Worm (Caenorhabditis elegans): ENCODE data around the gene C05E11.3.

Gene C05E11.3

ce11 chrX:4622024-4622423, 44.0 kb downstream of the C05E11.3 start, which contains the start of gene C46C11.3:
Gene C46C11.3 (plus strand): TSS chrX:4622324.
- TF ChIP-seq ztf-23 (GFP tag; IDR thresholded peaks at IDR 0.05) (no peak), ref-1 (GFP tag; conservative IDR thresholded peaks at IDR 0.05) (no peak)

- TF ChIP-seq tab-1 (GFP tag; IDR thresholded peaks at IDR 0.05) (no peak), ztf-29 (GFP tag; IDR thresholded peaks at IDR 0.05) (no peak)
Observed at ce11 chrX:4623707-4624106, 45.7 kb downstream of the C05E11.3 start.

DNA sequence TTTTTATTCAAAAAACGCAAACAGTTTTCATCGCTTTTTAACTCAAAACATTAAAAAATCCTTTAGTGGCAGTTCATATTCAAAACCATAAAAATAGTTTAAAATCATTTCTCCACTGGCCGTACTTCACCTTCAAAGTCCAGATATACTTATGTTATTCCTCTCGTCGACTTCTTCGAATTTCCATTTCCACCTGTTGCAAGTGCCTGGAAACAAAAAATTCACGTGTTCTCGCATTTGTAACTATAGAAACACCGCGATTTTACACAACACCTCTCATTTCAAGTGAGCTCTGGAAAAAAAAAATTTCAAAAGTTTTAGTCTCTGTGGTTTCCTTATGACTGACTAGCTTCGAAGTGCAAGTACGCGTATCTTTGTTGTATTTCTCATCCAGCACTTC, 47.0 kb downstream of the C05E11.3 start:
- TF ChIP-seq klf-2 (GFP tag; conservative IDR thresholded peaks at IDR 0.05) = no peak
- TF ChIP-seq tab-1 (GFP tag; IDR thresholded peaks at IDR 0.05) = no peak
- no peak for TF ChIP-seq cog-1 (tag; optimal IDR thresholded peaks at IDR 0.05)
- TF ChIP-seq med-1 (GFP tag; optimal IDR thresholded peaks at IDR 0.05; ENCODE audit: insufficient read depth) = no peak
- TF ChIP-seq T22C8.4 (GFP tag; IDR thresholded peaks at IDR 0.05) = no peak
- no peak for TF ChIP-seq flt-1 (GFP tag; IDR thresholded peaks at IDR 0.05)
- TF ChIP-seq ztf-23 (GFP tag; IDR thresholded peaks at IDR 0.05) = no peak
- TF ChIP-seq ztf-29 (GFP tag; IDR thresholded peaks at IDR 0.05) = no peak
- no peak for TF ChIP-seq ref-1 (GFP tag; conservative IDR thresholded peaks at IDR 0.05)

- TF ChIP-seq ref-1 (GFP tag; conservative IDR thresholded peaks at IDR 0.05) (no peak), med-1 (GFP tag; optimal IDR thresholded peaks at IDR 0.05; ENCODE audit: insufficient read depth) (no peak), klf-2 (GFP tag; conservative IDR thresholded peaks at IDR 0.05) (no peak), ztf-23 (GFP tag; IDR thresholded peaks at IDR 0.05) (no peak), flt-1 (GFP tag; IDR thresholded peaks at IDR 0.05) (no peak), tab-1 (GFP tag; IDR thresholded peaks at IDR 0.05) (no peak), cog-1 (tag; optimal IDR thresholded peaks at IDR 0.05) (no peak), T22C8.4 (GFP tag; IDR thresholded peaks at IDR 0.05) (no peak), ztf-29 (GFP tag; IDR thresholded peaks at IDR 0.05) (no peak)
Observed at ce11 chrX:4626891-4627290, 48.9 kb downstream of the C05E11.3 start.

ce11 chrX:4628350-4628749, 50.3 kb downstream of the C05E11.3 start:
- TF ChIP-seq ref-1 (GFP tag; conservative IDR thresholded peaks at IDR 0.05) (no peak), T22C8.4 (GFP tag; IDR thresholded peaks at IDR 0.05) (no peak), cog-1 (tag; optimal IDR thresholded peaks at IDR 0.05) (no peak), flt-1 (GFP tag; IDR thresholded peaks at IDR 0.05) (no peak), med-1 (GFP tag; optimal IDR thresholded peaks at IDR 0.05; ENCODE audit: insufficient read depth) (no peak), tab-1 (GFP tag; IDR thresholded peaks at IDR 0.05) (no peak), ztf-29 (GFP tag; IDR thresholded peaks at IDR 0.05) (no peak), ztf-23 (GFP tag; IDR thresholded peaks at IDR 0.05) (no peak), klf-2 (GFP tag; conservative IDR thresholded peaks at IDR 0.05) (no peak)

ce11 chrX:4628817-4629575, 51.0 kb downstream of the C05E11.3 start:
- TF ChIP-seq T22C8.4 (GFP tag; IDR thresholded peaks at IDR 0.05) = no peak
- no peak for TF ChIP-seq ref-1 (GFP tag; conservative IDR thresholded peaks at IDR 0.05)
- TF ChIP-seq ztf-29 (GFP tag; IDR thresholded peaks at IDR 0.05) = no peak
- TF ChIP-seq med-1 (GFP tag; optimal IDR thresholded peaks at IDR 0.05; ENCODE audit: insufficient read depth) = no peak
- no peak for TF ChIP-seq klf-2 (GFP tag; conservative IDR thresholded peaks at IDR 0.05)

Data from whole organism, midembryonic.